Fruit fly (Drosophila melanogaster) whole organism, embryonic: ENCODE results near the gene CG13131.

Experiments used
- B-H1 ChIP-seq: fragments of 200-800 bp; sonication (Bioruptor generic); IDR thresholded peaks from 3 replicates; pipeline ENCODE4 v1.3.6; 2022; ENCODE audit warnings: missing biosample characterization, missing genetic modification characterization
- BtbVII ChIP-seq: fragments of 200-800 bp; sonication (Bioruptor generic); optimal IDR thresholded peaks from 3 replicates; lab custom pipeline; 2017; ENCODE audit warnings: missing biosample characterization, mild to moderate bottlenecking, missing genetic modification characterization
- CG10274 ChIP-seq: fragments of 200-800 bp; sonication (Bioruptor generic); optimal IDR thresholded peaks from 3 replicates; lab custom pipeline; 2017; ENCODE audit warnings: missing biosample characterization, mild to moderate bottlenecking, missing genetic modification characterization
- CG10431 ChIP-seq: fragments of 200-800 bp; sonication (Bioruptor generic); optimal IDR thresholded peaks from 3 replicates; lab custom pipeline; 2018; ENCODE audit warnings: missing biosample characterization, mild to moderate bottlenecking, missing genetic modification characterization
- CG11085 ChIP-seq: fragments of 200-800 bp; sonication (Bioruptor generic); IDR thresholded peaks from 2 replicates; pipeline ENCODE4 v1.3.6; 2022; ENCODE audit warnings: missing biosample characterization, missing genetic modification characterization
- CG11093 ChIP-seq: fragments of 200-800 bp; sonication (Bioruptor generic); IDR thresholded peaks from 3 replicates; pipeline ENCODE4 v1.3.6; 2022; ENCODE audit warnings: missing biosample characterization, missing genetic modification characterization
- CG12769 ChIP-seq: fragments of 200-800 bp; sonication (Bioruptor generic); optimal IDR thresholded peaks from 2 replicates; lab custom pipeline; 2019; ENCODE audit warnings: missing biosample characterization, mild to moderate bottlenecking, missing genetic modification characterization, moderate library complexity
- CG14014 ChIP-seq: fragments of 200-800 bp; sonication (Bioruptor generic); IDR thresholded peaks from 2 replicates; pipeline ENCODE4 v1.3.6; 2022; ENCODE audit warnings: missing biosample characterization, missing genetic modification characterization
- CG14441 ChIP-seq: fragments of 200-800 bp; sonication (Bioruptor generic); IDR thresholded peaks from 2 replicates; pipeline ENCODE4 v1.3.6; 2022; ENCODE audit warnings: missing biosample characterization, missing genetic modification characterization
- CG14860 ChIP-seq: fragments of 200-800 bp; sonication (Bioruptor generic); IDR thresholded peaks from 3 replicates; pipeline ENCODE4 v1.3.6; 2022; ENCODE audit warnings: missing biosample characterization, missing genetic modification characterization; ENCODE audit not compliant: partially characterized antibody
- CG15514 ChIP-seq: fragments of 200-800 bp; sonication (Bioruptor generic); optimal IDR thresholded peaks from 3 replicates; lab custom pipeline; 2017; ENCODE audit warnings: missing biosample characterization, missing genetic modification characterization, mild to moderate bottlenecking, moderate library complexity, missing genetic modification reagents
- CG2889 ChIP-seq: fragments of 200-800 bp; sonication (Bioruptor generic); IDR thresholded peaks from 3 replicates; pipeline ENCODE4 v1.3.6; 2022; ENCODE audit warnings: missing biosample characterization, missing genetic modification characterization
- CG3726 ChIP-seq: fragments of 200-800 bp; sonication (Bioruptor generic); IDR thresholded peaks from 3 replicates; pipeline ENCODE4, ENCODE4 v1.3.6; 2022; ENCODE audit warnings: missing biosample characterization, missing genetic modification characterization
- CG3847 ChIP-seq: fragments of 200-800 bp; sonication (Bioruptor generic); IDR thresholded peaks from 2 replicates; pipeline ENCODE4 v1.3.6; 2022; ENCODE audit warnings: missing biosample characterization, missing genetic modification characterization
- CG4424 ChIP-seq: fragments of 200-800 bp; sonication (Bioruptor generic); optimal IDR thresholded peaks from 3 replicates; lab custom pipeline; 2016; ENCODE audit warnings: missing biosample characterization, missing genetic modification characterization
- CG4854 ChIP-seq: fragments of 200-800 bp; sonication (Bioruptor generic); optimal IDR thresholded peaks from 2 replicates; lab custom pipeline; 2016; ENCODE audit warnings: missing biosample characterization, missing genetic modification characterization, inconsistent platforms
- CG6683 ChIP-seq: fragments of 200-800 bp; sonication (Bioruptor generic); optimal IDR thresholded peaks from 2 replicates; lab custom pipeline; 2017; ENCODE audit warnings: missing biosample characterization, mild to moderate bottlenecking, missing genetic modification characterization, missing genetic modification reagents
- CG6813 ChIP-seq: fragments of 200-800 bp; sonication (Bioruptor generic); optimal IDR thresholded peaks from 2 replicates; lab custom pipeline; 2017; ENCODE audit warnings: missing biosample characterization, missing genetic modification characterization, mild to moderate bottlenecking, moderate library complexity, missing genetic modification reagents
- CG7963 ChIP-seq: fragments of 200-800 bp; sonication (Bioruptor generic); IDR thresholded peaks from 3 replicates; pipeline ENCODE4 v1.3.6; 2022; ENCODE audit warnings: missing biosample characterization, missing genetic modification characterization; ENCODE audit not compliant: partially characterized antibody
- CG8478 ChIP-seq: fragments of >200 bp; optimal IDR thresholded peaks from 2 replicates; lab custom pipeline; 2018
- CG9215 ChIP-seq: fragments of 200-800 bp; sonication (Bioruptor generic); IDR thresholded peaks from 2 replicates; pipeline ENCODE4 v1.3.6; 2022; ENCODE audit warnings: missing biosample characterization, missing genetic modification characterization
- D ChIP-seq, 2 experiments: fragments of 200-800 bp in 1 of 2; fragments of >200 bp in 1 of 2; sonication (Bioruptor generic) in 1 of 2; optimal IDR thresholded peaks; 2 replicates in 1 of 2; 3 replicates in 1 of 2; lab custom pipeline; 2017; ENCODE audit warnings: mild to moderate bottlenecking in 1 of 2, missing biosample characterization in 1 of 2, missing genetic modification characterization in 1 of 2, missing genetic modification reagents in 1 of 2
- ERR ChIP-seq: fragments of 200-800 bp; sonication (Bioruptor generic); optimal IDR thresholded peaks from 2 replicates; lab custom pipeline; 2016; ENCODE audit warnings: missing biosample characterization, missing genetic modification characterization
- Ets65A ChIP-seq: fragments of 200-800 bp; sonication (Bioruptor generic); peaks from one replicate; lab custom pipeline; 2016; ENCODE audit warnings: missing biosample characterization, missing genetic modification characterization
- Fer3 ChIP-seq: fragments of 200-800 bp; sonication (Bioruptor generic); optimal IDR thresholded peaks from 2 replicates; lab custom pipeline; 2018; ENCODE audit warnings: missing biosample characterization, mild to moderate bottlenecking, missing genetic modification characterization, moderate library complexity
- Gug ChIP-seq: fragments of 200-800 bp; sonication (Bioruptor generic); IDR thresholded peaks from 4 replicates; pipeline ENCODE4 v1.3.6; 2022; ENCODE audit warnings: missing biosample characterization, missing genetic modification characterization
- Hmr ChIP-seq: fragments of 200-800 bp; sonication (Bioruptor generic); optimal IDR thresholded peaks from 3 replicates; lab custom pipeline; 2017; ENCODE audit warnings: mild to moderate bottlenecking, missing biosample characterization, missing genetic modification reagents, missing genetic modification characterization
- Myb ChIP-seq: fragments of 200-800 bp; sonication (Bioruptor generic); optimal IDR thresholded peaks from 2 replicates; lab custom pipeline; 2016; ENCODE audit warnings: missing biosample characterization, missing genetic modification characterization
- Poxn ChIP-seq: fragments of 200-800 bp; sonication (Bioruptor generic); IDR thresholded peaks from 2 replicates; pipeline ENCODE4 v1.3.6; 2022; ENCODE audit warnings: missing biosample characterization, missing genetic modification characterization
- Rfx ChIP-seq: fragments of 200-800 bp; sonication (Bioruptor generic); IDR thresholded peaks from 2 replicates; pipeline ENCODE4 v1.3.6; 2022; ENCODE audit warnings: missing biosample characterization, missing genetic modification characterization
- Side ChIP-seq: fragments of 200-800 bp; sonication (Bioruptor generic); optimal IDR thresholded peaks from 2 replicates; lab custom pipeline; 2016; ENCODE audit warnings: missing biosample characterization, missing genetic modification characterization
- Ssrp ChIP-seq: fragments of 200-800 bp; sonication (Bioruptor generic); optimal IDR thresholded peaks from 2 replicates; lab custom pipeline; 2018; ENCODE audit warnings: missing biosample characterization, mild to moderate bottlenecking, missing genetic modification characterization, moderate library complexity
- Tbp ChIP-seq: fragments of >200 bp; optimal IDR thresholded peaks from 2 replicates; lab custom pipeline; 2018; ENCODE audit warnings: missing biosample characterization, missing genetic modification characterization
- ap ChIP-seq: fragments of 200-800 bp; sonication (Bioruptor generic); IDR thresholded peaks from 2 replicates; pipeline ENCODE4 v1.3.6; 2022; ENCODE audit warnings: missing biosample characterization, missing genetic modification characterization
- corto ChIP-seq: fragments of 200-800 bp; sonication (Bioruptor generic); optimal IDR thresholded peaks from 2 replicates; lab custom pipeline; 2016; ENCODE audit warnings: missing biosample characterization, mild to moderate bottlenecking, missing genetic modification characterization, moderate library complexity
- disco-r ChIP-seq: fragments of 200-800 bp; sonication (Bioruptor generic); optimal IDR thresholded peaks from 2 replicates; lab custom pipeline; 2016; ENCODE audit warnings: missing biosample characterization, missing genetic modification characterization
- dmrt99B ChIP-seq: fragments of 200-800 bp; sonication (Bioruptor generic); optimal IDR thresholded peaks from 2 replicates; lab custom pipeline; 2018; ENCODE audit warnings: missing biosample characterization, mild to moderate bottlenecking, missing genetic modification characterization, moderate library complexity
- dpn ChIP-seq, 2 experiments: fragments of 200-800 bp; sonication (Bioruptor generic); optimal IDR thresholded peaks; 3 replicates each; lab custom pipeline; 2016; ENCODE audit warnings: missing biosample characterization in 2 of 2, missing genetic modification characterization in 2 of 2
- fd3F ChIP-seq: fragments of 200-800 bp; sonication (Bioruptor generic); optimal IDR thresholded peaks from 2 replicates; lab custom pipeline; 2018; ENCODE audit warnings: missing biosample characterization, mild to moderate bottlenecking, missing genetic modification characterization, moderate library complexity
- gcm2 ChIP-seq: fragments of 200-800 bp; sonication (Bioruptor generic); optimal IDR thresholded peaks from 2 replicates; lab custom pipeline; 2016; ENCODE audit warnings: missing biosample characterization, missing genetic modification characterization
- ind ChIP-seq: fragments of 200-800 bp; sonication (Bioruptor generic); optimal IDR thresholded peaks from 3 replicates; lab custom pipeline; 2016; ENCODE audit warnings: missing biosample characterization, missing genetic modification characterization
- kah ChIP-seq: fragments of 200-800 bp; sonication (Bioruptor generic); optimal IDR thresholded peaks from 2 replicates; lab custom pipeline; 2018; ENCODE audit warnings: missing biosample characterization, mild to moderate bottlenecking, missing genetic modification characterization
- nmo ChIP-seq: fragments of 200-800 bp; sonication (Bioruptor generic); optimal IDR thresholded peaks from 2 replicates; lab custom pipeline; 2018; ENCODE audit warnings: missing biosample characterization, mild to moderate bottlenecking, missing genetic modification characterization, moderate library complexity
- nom ChIP-seq: fragments of 200-800 bp; sonication (Bioruptor generic); optimal IDR thresholded peaks from 2 replicates; lab custom pipeline; 2017; ENCODE audit warnings: missing biosample characterization, missing genetic modification characterization, mild to moderate bottlenecking, moderate library complexity, missing genetic modification reagents
- phol ChIP-seq: fragments of 200-800 bp; sonication (Bioruptor generic); optimal IDR thresholded peaks from 3 replicates; lab custom pipeline; 2018; ENCODE audit warnings: missing biosample characterization, mild to moderate bottlenecking, missing genetic modification characterization, moderate library complexity
- ranshi ChIP-seq: fragments of 200-800 bp; sonication (Bioruptor generic); IDR thresholded peaks from 2 replicates; pipeline ENCODE4 v1.3.6; 2022; ENCODE audit warnings: missing biosample characterization, missing genetic modification characterization
- repo ChIP-seq: fragments of 200-800 bp; sonication (Bioruptor generic); optimal IDR thresholded peaks from 2 replicates; lab custom pipeline; 2016; ENCODE audit warnings: missing biosample characterization, missing genetic modification characterization
- sima ChIP-seq: fragments of 200-800 bp; sonication (Bioruptor generic); optimal IDR thresholded peaks from 2 replicates; lab custom pipeline; 2016; ENCODE audit warnings: missing biosample characterization, missing genetic modification characterization
- sisA ChIP-seq: fragments of 200-800 bp; sonication (Bioruptor generic); IDR thresholded peaks from 2 replicates; pipeline ENCODE4 v1.3.6; 2022; ENCODE audit warnings: missing biosample characterization, missing genetic modification characterization
- slbo ChIP-seq: fragments of 200-800 bp; sonication (Bioruptor generic); IDR thresholded peaks from 2 replicates; pipeline ENCODE4 v1.3.6; 2022; ENCODE audit warnings: missing biosample characterization, missing genetic modification characterization
- sr ChIP-seq: fragments of 200-800 bp; sonication (Bioruptor generic); IDR thresholded peaks from 3 replicates; pipeline ENCODE4 v1.3.6; 2022; ENCODE audit warnings: missing biosample characterization, missing genetic modification characterization
- usp ChIP-seq: fragments of >200 bp; optimal IDR thresholded peaks from 2 replicates; lab custom pipeline; 2017; ENCODE audit warnings: missing biosample characterization, missing genetic modification characterization

CG13131 gene

DNA sequence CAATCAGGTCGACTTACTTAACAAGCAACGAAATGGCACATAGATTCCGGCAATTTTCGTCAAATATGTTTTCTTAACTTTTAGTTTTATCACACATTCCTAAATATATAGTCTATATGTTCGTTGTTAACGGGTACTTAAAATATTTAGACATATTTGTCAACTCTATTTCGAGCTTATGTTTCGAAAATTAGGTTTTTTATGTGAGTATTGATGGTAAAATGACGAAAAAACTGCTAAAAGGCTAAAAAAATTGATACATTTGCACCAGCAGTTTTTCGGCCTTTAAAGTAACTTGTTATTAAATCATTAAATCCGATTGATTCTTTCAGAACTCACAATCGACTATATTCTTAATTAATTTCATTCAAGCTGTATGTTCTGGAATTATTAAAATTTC, at the start of gene CG13131:
TSS of gene CG13131 (minus strand) at position 101 of the 400 bp plus-strand sequence.
- TF ChIP-seq dmrt99B (no peak), Myb (GFP tag; lab: Kevin White, UChicago) (no peak), CG9215 (GFP tag; lab: Robert Waterston, UW) (no peak), ERR (GFP tag; lab: Kevin White, UChicago) (no peak), CG6683 (GFP tag; lab: Kevin White, UChicago) (no peak), CG11093 (GFP tag; lab: Robert Waterston, UW) (no peak), CG4424 (no peak), nom (GFP tag; lab: Kevin White, UChicago) (no peak), Ets65A (GFP tag; lab: Kevin White, UChicago) (no peak), ap (GFP tag; lab: Robert Waterston, UW) (no peak), BtbVII (GFP tag; lab: Kevin White, UChicago) (no peak), gcm2 (no peak), D (optimal IDR thresholded peaks at IDR 0.05; lab: Kevin White, UChicago) (no peak), D (GFP tag; optimal IDR thresholded peaks at IDR 0.05; lab: Kevin White, UChicago) (no peak), CG7963 (GFP tag; lab: Robert Waterston, UW) (no peak), sima (GFP tag; lab: Kevin White, UChicago) (no peak), Fer3 (no peak), Rfx (no peak), repo (no peak), CG14014 (GFP tag; lab: Robert Waterston, UW) (no peak), B-H1 (no peak)

DNA sequence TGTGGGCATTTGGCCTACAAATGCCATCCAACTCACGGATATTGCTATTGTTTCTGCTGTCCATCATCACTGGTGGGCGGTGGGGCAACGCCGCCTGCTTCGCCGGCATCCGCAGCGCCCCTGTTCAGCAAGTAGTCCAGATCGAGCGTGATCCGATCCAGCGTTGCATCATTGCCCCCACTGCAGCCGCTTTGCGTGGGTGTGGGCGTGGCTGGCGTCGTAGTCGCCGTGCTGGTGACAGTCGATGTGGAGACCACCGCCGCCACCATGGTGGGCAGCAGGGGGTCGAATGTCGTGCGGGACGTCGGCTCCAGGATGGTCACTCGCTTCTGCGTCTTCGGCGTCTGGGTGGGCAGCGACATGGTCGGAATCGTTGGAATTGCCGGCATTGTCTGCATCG, 47.5 kb upstream of the CG13131 start:
- TF ChIP-seq corto: no peak
- 0 out of 2 replicates have a peak, but pooled peaks have one; percentile 20 for TF ChIP-seq slbo (GFP tag; lab: Robert Waterston, UW)
- TF ChIP-seq Tbp: no peak
- no peak for TF ChIP-seq CG12769 (tag; lab: Kevin White, UChicago)
- TF ChIP-seq CG15514 (GFP tag; lab: Kevin White, UChicago): no peak
- TF ChIP-seq CG10431 (GFP tag; lab: Kevin White, UChicago): no peak
- TF ChIP-seq sr: peak; percentile 83
- peak; percentile 68 for TF ChIP-seq CG8478
- TF ChIP-seq CG3726: 0 out of 3 replicates have a peak, but pooled peaks have one; percentile 42
- TF ChIP-seq Poxn: no peak
- TF ChIP-seq kah: no peak
- no peak for TF ChIP-seq CG4854 (GFP tag; lab: Kevin White, UChicago)

DNA sequence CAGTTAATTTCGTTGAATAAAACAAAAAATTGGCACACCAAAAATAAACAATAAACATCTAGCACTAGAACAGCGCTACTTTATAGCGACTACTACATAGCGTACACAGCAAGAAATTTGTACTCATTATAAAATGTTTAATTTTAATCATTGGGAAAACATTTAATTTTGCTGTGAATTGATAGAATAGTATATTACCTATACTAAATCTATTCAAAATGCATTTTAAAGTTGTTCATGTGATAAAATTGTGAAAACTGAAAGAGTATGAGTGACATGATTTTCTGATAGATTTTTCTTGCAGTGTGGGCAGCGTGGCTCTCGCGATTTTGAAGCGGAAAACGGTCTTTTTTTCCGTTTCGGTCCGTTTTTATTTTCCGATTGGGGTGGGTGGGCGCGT, 44.0 kb upstream of the CG13131 start:
- TF ChIP-seq Hmr (GFP tag; lab: Kevin White, UChicago) (no peak), CG10274 (no peak), Gug (0 out of 4 replicates have a peak, but pooled peaks have one; percentile 5), phol (peak; percentile 46), ind (peak; percentile 19), disco-r (GFP tag; lab: Kevin White, UChicago) (no peak), nmo (peak; percentile 31), dpn (GFP tag; optimal IDR thresholded peaks at IDR 0.05; lab: Kevin White, UChicago) (peak; percentile 9 to 28), CG6813 (GFP tag; lab: Kevin White, UChicago) (no peak), ranshi (GFP tag; lab: Robert Waterston, UW) (no peak; the same call in 1 of the 2 replicates), Ssrp (tag; lab: Kevin White, UChicago) (peak; percentile 13), usp (GFP tag; lab: Kevin White, UChicago) (no peak), sisA (GFP tag; lab: Robert Waterston, UW) (no peak), CG11085 (no peak), CG14441 (peak; percentile 55; the same call in 1 of the 2 replicates), fd3F (GFP tag; lab: Kevin White, UChicago) (peak; percentile 17), CG14860 (GFP tag; lab: Robert Waterston, UW) (no peak), Side (GFP tag; lab: Kevin White, UChicago) (no peak), CG3847 (GFP tag; lab: Robert Waterston, UW) (no peak), CG2889 (GFP tag; lab: Robert Waterston, UW) (no peak)
